Worm (Caenorhabditis elegans): ENCODE results near the gene let-268.
A peak's percentile ranks its signal among the peaks of the same experiment; 100 is the strongest.

DNA sequence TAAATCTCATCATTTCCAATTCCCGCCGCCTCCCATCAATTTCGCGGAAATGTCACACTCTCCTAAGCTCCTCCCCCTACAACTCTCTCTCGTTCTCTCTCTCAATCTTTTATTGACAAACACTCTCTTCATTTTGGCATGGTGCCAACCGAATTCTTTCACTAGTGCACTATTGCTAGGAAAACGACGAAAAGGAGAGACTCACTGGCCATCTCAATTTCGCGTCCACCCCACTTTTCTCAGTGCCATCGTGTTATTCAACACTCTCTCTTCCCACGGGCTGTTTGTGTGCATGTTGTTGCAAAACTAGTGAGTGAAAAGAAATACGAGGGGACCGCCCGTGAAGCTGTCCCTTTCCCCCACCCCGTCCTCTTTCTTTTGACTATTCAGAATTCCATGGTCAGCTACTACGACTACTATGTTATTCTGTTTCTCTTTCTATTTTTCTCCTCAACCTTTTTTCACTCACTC is 54.9 kb downstream of the let-268 start:
- peak; percentile 74 for TF ChIP-seq unc-62 (GFP tag; optimal IDR thresholded peaks at IDR 0.05)
- TF ChIP-seq lin-15B (tag; optimal IDR thresholded peaks at IDR 0.05) = peak; percentile 56

All from whole organism, L3 larva.